Fruit fly (Drosophila melanogaster) ovary, adult (tissue): ENCODE measurements around the gene dtn.

Experiments
- CG17801 ChIP-seq: fragments of 200-800 bp; optimal IDR thresholded peaks from 2 replicates; lab custom pipeline; 2019; ENCODE audit warnings: missing biosample characterization, mild to moderate bottlenecking, missing genetic modification characterization, moderate library complexity; ENCODE audit not compliant: partially characterized antibody

Gene dtn

dm6 chrX:6231764-6232163, 6.3 kb downstream of the dtn start:
- TF ChIP-seq CG17801 (GFP tag; lab: Kevin White, UChicago): no peak

dm6 chrX:6237015-6237414, 11.6 kb downstream of the dtn start, which contains the start of gene CG14445:
TSS of gene CG14445 (plus strand) at chrX:6237315.
- no peak for TF ChIP-seq CG17801 (GFP tag; lab: Kevin White, UChicago)

dm6 chrX:6252897-6253540, 27.6 kb downstream of the dtn start:
- TF ChIP-seq CG17801 (GFP tag; lab: Kevin White, UChicago): no peak

dm6 chrX:6253701-6254100, 28.3 kb downstream of the dtn start:
- no peak for TF ChIP-seq CG17801 (GFP tag; lab: Kevin White, UChicago)

- no peak for TF ChIP-seq CG17801 (GFP tag; lab: Kevin White, UChicago)
Measured at dm6 chrX:6254617-6255349, 29.3 kb downstream of the dtn start.

dm6 chrX:6255414-6255915, 30.0 kb downstream of the dtn start, which contains the start of the genes Rbcn-3A and Spx:
TSS of gene Rbcn-3A (minus strand) at chrX:6255487.
TSS of gene Spx (plus strand) at chrX:6255822.
- TF ChIP-seq CG17801 (GFP tag; lab: Kevin White, UChicago): peak; percentile 35

- no peak for TF ChIP-seq CG17801 (GFP tag; lab: Kevin White, UChicago)
Measured at dm6 chrX:6259696-6260095, 34.2 kb downstream of the dtn start.

- no peak for TF ChIP-seq CG17801 (GFP tag; lab: Kevin White, UChicago)
Measured at dm6 chrX:6260900-6261299, 35.5 kb downstream of the dtn start, which contains the start of gene Josd. TSS of gene Josd (plus strand) at chrX:6261169.

- TF ChIP-seq CG17801 (GFP tag; lab: Kevin White, UChicago): no peak
Measured at dm6 chrX:6263614-6264130, 38.2 kb downstream of the dtn start.

dm6 chrX:6264456-6264855, 39.0 kb downstream of the dtn start:
- TF ChIP-seq CG17801 (GFP tag; lab: Kevin White, UChicago): no peak

dm6 chrX:6265456-6265877, 40.0 kb downstream of the dtn start:
- peak; percentile 95 for TF ChIP-seq CG17801 (GFP tag; lab: Kevin White, UChicago)

dm6 chrX:6266092-6266491, 40.6 kb downstream of the dtn start:
- no peak for TF ChIP-seq CG17801 (GFP tag; lab: Kevin White, UChicago)

- no peak for TF ChIP-seq CG17801 (GFP tag; lab: Kevin White, UChicago)
Measured at dm6 chrX:6267187-6267711, 41.8 kb downstream of the dtn start, which contains the start of gene schlank. TSS of gene schlank (minus strand) at chrX:6267228.

dm6 chrX:6267745-6268582, 42.5 kb downstream of the dtn start, which contains the start of gene Spt6:
TSS of gene Spt6 (plus strand) at chrX:6267797.
- peak; percentile 34 for TF ChIP-seq CG17801 (GFP tag; lab: Kevin White, UChicago)
